Worm (Caenorhabditis elegans): ENCODE measurements around the gene akap-1.

DNA sequence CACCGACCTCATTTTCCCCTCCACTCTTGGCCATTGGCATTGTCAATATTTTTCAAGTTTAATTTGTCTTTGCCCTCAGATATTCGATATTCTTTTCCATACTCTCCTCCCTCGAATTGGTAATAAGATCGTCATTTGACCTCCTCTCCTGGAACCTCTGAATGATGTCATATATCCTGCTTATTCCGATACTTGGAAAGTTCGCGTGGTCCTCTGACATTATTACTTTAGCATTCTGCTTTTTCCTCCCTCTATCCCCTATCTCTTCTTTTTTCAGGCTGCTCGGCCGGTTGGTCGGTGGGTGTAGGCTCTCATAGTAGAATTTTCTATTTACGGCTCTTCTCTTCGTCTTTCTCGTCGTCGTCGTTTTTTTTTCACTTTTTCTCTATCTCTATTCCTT, 725 bp upstream of the akap-1 start:
- TF ChIP-seq flt-1 (GFP tag; IDR thresholded peaks at IDR 0.05) (no peak), ref-1 (GFP tag; conservative IDR thresholded peaks at IDR 0.05) (no peak), ztf-23 (GFP tag; IDR thresholded peaks at IDR 0.05) (no peak), cog-1 (tag; optimal IDR thresholded peaks at IDR 0.05) (no peak), ztf-29 (GFP tag; IDR thresholded peaks at IDR 0.05) (no peak), klf-2 (GFP tag; conservative IDR thresholded peaks at IDR 0.05) (no peak)

Measured in whole organism, midembryonic.